Worm (Caenorhabditis elegans) whole organism, L4 larva: ENCODE results near the gene ZK632.10.

ENCODE experiments used
- F37D6.2 ChIP-seq: sonication (generic microtip); optimal IDR thresholded peaks from 2 replicates; lab custom pipeline; 2016; ENCODE audit warnings: mild to moderate bottlenecking, missing genetic modification characterization, missing compliant biosample characterization
- R02D3.7 ChIP-seq: fragments of 150-350 bp; sonication (generic microtip); optimal IDR thresholded peaks from 3 replicates; lab custom pipeline; 2014; ENCODE audit warnings: missing biosample characterization, missing genetic modification characterization
- T20F7.1 ChIP-seq: fragments of 200-800 bp; sonication (Bioruptor generic); optimal IDR thresholded peaks from 2 replicates; lab custom pipeline; 2018; ENCODE audit warnings: mild to moderate bottlenecking, missing genetic modification characterization, missing compliant biosample characterization
- Y105C5A.15 ChIP-seq: fragments of 200-800 bp; sonication (Bioruptor generic); IDR thresholded peaks from 2 replicates; pipeline ENCODE4 v1.3.6; 2022; ENCODE audit warnings: missing genetic modification characterization, missing compliant biosample characterization
- Y5F2A.4 ChIP-seq: fragments of 200-800 bp; sonication (Bioruptor generic); optimal IDR thresholded peaks from 2 replicates; lab custom pipeline; 2018; ENCODE audit warnings: mild to moderate bottlenecking, missing genetic modification characterization, missing compliant biosample characterization
- aha-1 ChIP-seq: fragments of 150-350 bp; peaks from one replicate; lab custom pipeline; 2014; ENCODE audit warnings: missing biosample characterization, missing genetic modification characterization
- arid-1 ChIP-seq: fragments of 200-800 bp; sonication (Bioruptor generic); conservative IDR thresholded peaks from 2 replicates; pipeline ENCODE4 v1.3.6; 2022; ENCODE audit warnings: missing genetic modification reagents, missing genetic modification characterization, missing compliant biosample characterization
- ceh-44 ChIP-seq: fragments of 200-800 bp; sonication (Bioruptor generic); IDR thresholded peaks from 2 replicates; pipeline ENCODE4 v1.3.6; 2022; ENCODE audit warnings: missing genetic modification reagents, missing genetic modification characterization, missing compliant biosample characterization
- ceh-62 ChIP-seq: sonication (generic microtip); optimal IDR thresholded peaks from 2 replicates; lab custom pipeline; 2017; ENCODE audit warnings: missing biosample characterization, missing genetic modification characterization
- cey-2 ChIP-seq: sonication (generic microtip); optimal IDR thresholded peaks from 3 replicates; lab custom pipeline; 2017; ENCODE audit warnings: missing genetic modification characterization, mild to moderate bottlenecking, missing compliant biosample characterization, antibody characterized with exemption, borderline replicate concordance; ENCODE audit not compliant: insufficient read depth
- daf-12 ChIP-seq: fragments of 150-350 bp; optimal IDR thresholded peaks from 2 replicates; lab custom pipeline; 2014; ENCODE audit warnings: missing biosample characterization, missing genetic modification reagents, missing genetic modification characterization
- daf-16 ChIP-seq, 3 experiments: sonication (generic microtip); optimal IDR thresholded peaks; 2 replicates each; lab custom pipeline; 2016 to 2017; ENCODE audit warnings: missing genetic modification characterization in 3 of 3, missing genetic modification reagents in 3 of 3, mild to moderate bottlenecking in 2 of 3, missing compliant biosample characterization in 2 of 3, missing biosample characterization in 1 of 3, moderate library complexity in 1 of 3
- daf-19 ChIP-seq: fragments of 200-800 bp; sonication (Bioruptor generic); conservative IDR thresholded peaks from 2 replicates; pipeline ENCODE4 v1.3.6; 2022; ENCODE audit warnings: missing genetic modification characterization, missing compliant biosample characterization
- dmd-6 ChIP-seq: fragments of 200-800 bp; sonication (Bioruptor generic); IDR thresholded peaks from 2 replicates; pipeline ENCODE4 v1.3.6; 2022; ENCODE audit warnings: missing genetic modification reagents, missing genetic modification characterization, missing compliant biosample characterization
- dpl-1 ChIP-seq: fragments of 150-350 bp; optimal IDR thresholded peaks from 2 replicates; lab custom pipeline; 2014; ENCODE audit warnings: missing biosample characterization, missing genetic modification reagents, missing genetic modification characterization
- dve-1 ChIP-seq: sonication (generic microtip); optimal IDR thresholded peaks from 2 replicates; lab custom pipeline; 2017; ENCODE audit warnings: antibody characterized with exemption, mild to moderate bottlenecking, missing genetic modification characterization, missing compliant biosample characterization; ENCODE audit not compliant: insufficient read depth
- fos-1 ChIP-seq: fragments of 150-350 bp; optimal IDR thresholded peaks from 2 replicates; lab custom pipeline; 2014; ENCODE audit warnings: missing biosample characterization, missing genetic modification characterization
- hlh-11 ChIP-seq: fragments of 200-800 bp; sonication (Bioruptor generic); optimal IDR thresholded peaks from 2 replicates; lab custom pipeline; 2018; ENCODE audit warnings: mild to moderate bottlenecking, missing genetic modification characterization, missing compliant biosample characterization
- hlh-30 ChIP-seq: sonication (generic microtip); optimal IDR thresholded peaks from 2 replicates; lab custom pipeline; 2017; ENCODE audit warnings: antibody characterized with exemption, mild to moderate bottlenecking, missing genetic modification characterization, missing compliant biosample characterization; ENCODE audit not compliant: insufficient read depth
- hmg-1.1 ChIP-seq: fragments of 200-800 bp; sonication (Bioruptor generic); IDR thresholded peaks from 2 replicates; pipeline ENCODE4 v1.3.6; 2022; ENCODE audit warnings: missing genetic modification reagents, missing genetic modification characterization, missing compliant biosample characterization
- lin-1 ChIP-seq: fragments of 200-800 bp; sonication (Bioruptor generic); IDR thresholded peaks from 2 replicates; pipeline ENCODE4 v1.3.6; 2022; ENCODE audit warnings: missing genetic modification reagents, missing genetic modification characterization, missing compliant biosample characterization
- lin-38 ChIP-seq: fragments of 200-800 bp; sonication (Bioruptor generic); IDR thresholded peaks from 2 replicates; pipeline ENCODE4 v1.3.6; 2022; ENCODE audit warnings: missing genetic modification reagents, missing genetic modification characterization, missing compliant biosample characterization
- lin-39 ChIP-seq: fragments of 150-350 bp; optimal IDR thresholded peaks from 2 replicates; lab custom pipeline; 2014; ENCODE audit warnings: missing biosample characterization, missing genetic modification reagents, missing genetic modification characterization
- madf-9 ChIP-seq: fragments of 200-800 bp; sonication (Bioruptor generic); conservative IDR thresholded peaks from 2 replicates; pipeline ENCODE4 v1.3.6; 2022; ENCODE audit warnings: missing genetic modification reagents, missing genetic modification characterization, missing compliant biosample characterization
- mep-1 ChIP-seq: fragments of 150-350 bp; sonication (generic microtip); optimal IDR thresholded peaks from 3 replicates; lab custom pipeline; 2014; ENCODE audit warnings: missing biosample characterization, missing genetic modification characterization
- mes-2 ChIP-seq: sonication (generic microtip); optimal IDR thresholded peaks from 2 replicates; lab custom pipeline; 2016; ENCODE audit warnings: missing genotype, mild to moderate bottlenecking, missing genetic modification characterization, missing compliant biosample characterization; ENCODE audit not compliant: poor library complexity, severe bottlenecking
- nhr-10 ChIP-seq: fragments of 150-350 bp; optimal IDR thresholded peaks from 2 replicates; lab custom pipeline; 2014; ENCODE audit warnings: missing biosample characterization, missing genetic modification characterization
- nhr-11 ChIP-seq: fragments of 150-350 bp; optimal IDR thresholded peaks from 2 replicates; lab custom pipeline; 2014; ENCODE audit warnings: missing biosample characterization, missing genetic modification characterization
- nhr-237 ChIP-seq: sonication (generic microtip); optimal IDR thresholded peaks from 2 replicates; lab custom pipeline; 2017; ENCODE audit warnings: missing biosample characterization, missing genetic modification characterization
- nhr-28 ChIP-seq: fragments of 150-350 bp; optimal IDR thresholded peaks from 2 replicates; lab custom pipeline; 2014; ENCODE audit warnings: missing biosample characterization, missing genetic modification characterization
- nhr-41 ChIP-seq: fragments of 200-800 bp; sonication (Bioruptor generic); IDR thresholded peaks from 2 replicates; pipeline ENCODE4 v1.3.6; 2022; ENCODE audit warnings: missing genetic modification reagents, missing genetic modification characterization, missing compliant biosample characterization
- nhr-42 ChIP-seq: fragments of 200-800 bp; sonication (Bioruptor generic); IDR thresholded peaks from 2 replicates; pipeline ENCODE4 v1.3.6; 2022; ENCODE audit warnings: missing genetic modification characterization, missing compliant biosample characterization
- nhr-77 ChIP-seq: fragments of 150-350 bp; optimal IDR thresholded peaks from 2 replicates; lab custom pipeline; 2014; ENCODE audit warnings: missing biosample characterization, missing genetic modification characterization
- php-3 ChIP-seq: fragments of 200-800 bp; sonication (Bioruptor generic); IDR thresholded peaks from 2 replicates; pipeline ENCODE4 v1.3.6; 2022; ENCODE audit warnings: missing genetic modification reagents, missing genetic modification characterization, missing compliant biosample characterization
- set-16 ChIP-seq: fragments of 200-800 bp; sonication (Bioruptor generic); IDR thresholded peaks from 2 replicates; pipeline ENCODE4 v1.3.6; 2022; ENCODE audit warnings: missing genetic modification reagents, missing genetic modification characterization, missing compliant biosample characterization
- spr-1 ChIP-seq: sonication (generic microtip); optimal IDR thresholded peaks from 2 replicates; lab custom pipeline; 2016; ENCODE audit warnings: mild to moderate bottlenecking, missing genetic modification characterization, missing compliant biosample characterization
- tra-1 ChIP-seq: fragments of 200-800 bp; sonication (Bioruptor generic); IDR thresholded peaks from 2 replicates; pipeline ENCODE4 v1.3.6; 2022; ENCODE audit warnings: missing genetic modification reagents, missing genetic modification characterization, missing compliant biosample characterization
- zfp-2 ChIP-seq: sonication (generic microtip); optimal IDR thresholded peaks from 2 replicates; lab custom pipeline; 2016; ENCODE audit warnings: mild to moderate bottlenecking, missing genetic modification characterization, missing compliant biosample characterization
- zfp-3 ChIP-seq: fragments of 200-800 bp; sonication (Bioruptor generic); conservative IDR thresholded peaks from 2 replicates; pipeline ENCODE4 v1.3.6; 2022; ENCODE audit warnings: missing genetic modification reagents, missing genetic modification characterization, missing compliant biosample characterization

The ZK632.10 gene

ce11 chrIII:9854960-9855359 is 27.4 kb upstream of the ZK632.10 start:
- TF ChIP-seq aha-1 (tag; lab: Kevin White, UChicago) (peak; percentile 88), R02D3.7 (tag; lab: Kevin White, UChicago) (no peak), nhr-42 (no peak)

- TF ChIP-seq php-3 (GFP tag; lab: Robert Waterston, UW) = 0 out of 2 replicates have a peak, but pooled peaks have one; percentile 35
- TF ChIP-seq mes-2 (tag; lab: Kevin White, UChicago) = peak; percentile 18
- TF ChIP-seq lin-38 (GFP tag; lab: Robert Waterston, UW) = peak; percentile 13; the same call in 1 of the 2 replicates
- TF ChIP-seq nhr-41 (GFP tag; lab: Robert Waterston, UW) = no peak
- peak; percentile 59; the same call in 1 of the 2 replicates for TF ChIP-seq zfp-3 (GFP tag; lab: Robert Waterston, UW)
- no peak for TF ChIP-seq tra-1 (GFP tag; lab: Robert Waterston, UW)
- no peak for TF ChIP-seq fos-1 (tag; lab: Kevin White, UChicago)
- peak; percentile 40 for TF ChIP-seq T20F7.1
- 0 out of 2 replicates have a peak, but pooled peaks have one; percentile 27 for TF ChIP-seq Y105C5A.15 (GFP tag; lab: Robert Waterston, UW)
- 0 out of 2 replicates have a peak, but pooled peaks have one; percentile 17 for TF ChIP-seq lin-1
- peak; percentile 1 for TF ChIP-seq aha-1 (tag; lab: Kevin White, UChicago)
- no peak for TF ChIP-seq dpl-1 (GFP tag; lab: Kevin White, UChicago)
- TF ChIP-seq lin-39 = no peak
- TF ChIP-seq daf-16 (GFP tag; optimal IDR thresholded peaks at IDR 0.05; lab: Kevin White, UChicago) = no peak
- TF ChIP-seq daf-16 (tag; optimal IDR thresholded peaks at IDR 0.05; lab: Kevin White, UChicago) = peak; percentile 1
- TF ChIP-seq mep-1 (tag; lab: Kevin White, UChicago) = peak; percentile 48
- TF ChIP-seq daf-12 = no peak
Measured at ce11 chrIII:9853667-9854620, 26.4 kb upstream of the ZK632.10 start.

ce11 chrIII:9851547-9851946 is 24.0 kb upstream of the ZK632.10 start, which contains the start of gene K11H3.3:
Gene K11H3.3, plus strand, starts transcription at chrIII:9851854.
- TF ChIP-seq dmd-6 (GFP tag; lab: Robert Waterston, UW) (no peak), nhr-28 (tag; lab: Kevin White, UChicago) (no peak), nhr-41 (GFP tag; lab: Robert Waterston, UW) (no peak), mes-2 (tag; lab: Kevin White, UChicago) (no peak), mep-1 (tag; lab: Kevin White, UChicago) (peak; percentile 8), lin-1 (no peak), cey-2 (tag; lab: Kevin White, UChicago) (no peak), daf-19 (no peak), set-16 (GFP tag; lab: Robert Waterston, UW) (0 out of 2 replicates have a peak, but pooled peaks have one; percentile 17), hmg-1.1 (no peak), nhr-42 (no peak), F37D6.2 (tag; lab: Kevin White, UChicago) (no peak), ceh-44 (GFP tag; lab: Robert Waterston, UW) (no peak), hlh-30 (tag; lab: Kevin White, UChicago) (peak; percentile 13), Y105C5A.15 (GFP tag; lab: Robert Waterston, UW) (no peak), madf-9 (GFP tag; lab: Robert Waterston, UW) (no peak), aha-1 (tag; lab: Kevin White, UChicago) (peak; percentile 54)

- no peak for TF ChIP-seq ceh-62
- TF ChIP-seq nhr-237 = no peak
- TF ChIP-seq spr-1 (tag; lab: Kevin White, UChicago) = no peak
- peak; percentile 51 for TF ChIP-seq nhr-28 (tag; lab: Kevin White, UChicago)
- TF ChIP-seq zfp-2 = no peak
- TF ChIP-seq nhr-77 (tag; lab: Kevin White, UChicago) = no peak
- TF ChIP-seq nhr-11 (tag; lab: Kevin White, UChicago) = no peak
- TF ChIP-seq nhr-10 (tag; lab: Kevin White, UChicago) = peak; percentile 10
- TF ChIP-seq daf-16 (GFP tag; optimal IDR thresholded peaks at IDR 0.05; lab: Kevin White, UChicago) = no peak
- peak; percentile 62 for TF ChIP-seq daf-16 (tag; optimal IDR thresholded peaks at IDR 0.05; lab: Kevin White, UChicago)
- no peak for TF ChIP-seq arid-1 (GFP tag; lab: Robert Waterston, UW)
- peak; percentile 18 for TF ChIP-seq hlh-11 (tag; lab: Kevin White, UChicago)
- TF ChIP-seq Y5F2A.4 = no peak
- peak; percentile 39; the same call in 1 of the 2 replicates for TF ChIP-seq dmd-6 (GFP tag; lab: Robert Waterston, UW)
- TF ChIP-seq dve-1 (tag; lab: Kevin White, UChicago) = peak; percentile 8
- TF ChIP-seq, all 104 proteins: peak for 6
Measured at ce11 chrIII:9850877-9851276, 23.4 kb upstream of the ZK632.10 start.
